Fruit fly (Drosophila melanogaster) whole organism, embryonic: ENCODE data around the gene amrt.

ENCODE experiments used
- CG2199 ChIP-seq: fragments of 200-800 bp; sonication (Bioruptor generic); IDR thresholded peaks from 3 replicates; pipeline ENCODE4 v1.3.6; 2022; ENCODE audit warnings: missing biosample characterization, missing genetic modification characterization
- sug ChIP-seq: fragments of 200-800 bp; optimal IDR thresholded peaks from 2 replicates; lab custom pipeline; 2019; ENCODE audit warnings: missing biosample characterization, mild to moderate bottlenecking, missing genetic modification characterization, moderate library complexity

dm6 chrX:13804398-13804797, 22.1 kb downstream of the amrt start:
- no peak for TF ChIP-seq sug (tag; lab: Kevin White, UChicago)
- no peak for TF ChIP-seq CG2199 (GFP tag; lab: Robert Waterston, UW)
